Fruit fly (Drosophila melanogaster) whole organism, pupa: ENCODE measurements around the gene CG32448.

Experiments used
- CG14655 ChIP-seq: fragments of 200-800 bp; sonication (Bioruptor generic); optimal IDR thresholded peaks from 3 replicates; lab custom pipeline; 2017; ENCODE audit warnings: mild to moderate bottlenecking, missing biosample characterization, missing genetic modification reagents, missing genetic modification characterization
- CG8159 ChIP-seq: fragments of 200-800 bp; sonication (Bioruptor generic); optimal IDR thresholded peaks from 3 replicates; lab custom pipeline; 2018; ENCODE audit warnings: missing biosample characterization, mild to moderate bottlenecking, missing genetic modification characterization, moderate library complexity
- CG9948 ChIP-seq: fragments of 200-800 bp; sonication (Bioruptor generic); optimal IDR thresholded peaks from 2 replicates; lab custom pipeline; 2018; ENCODE audit warnings: missing biosample characterization, mild to moderate bottlenecking, missing genetic modification characterization, moderate library complexity
- Ets98B ChIP-seq: fragments of 200-800 bp; sonication (Bioruptor generic); IDR thresholded peaks from 2 replicates; pipeline ENCODE4 v1.3.6; 2022; ENCODE audit warnings: missing biosample characterization, missing genetic modification characterization
- Snoo ChIP-seq: fragments of 200-800 bp; sonication (Bioruptor generic); optimal IDR thresholded peaks from 3 replicates; lab custom pipeline; 2017; ENCODE audit warnings: missing biosample characterization, mild to moderate bottlenecking, missing genetic modification characterization, inconsistent platforms

DNA sequence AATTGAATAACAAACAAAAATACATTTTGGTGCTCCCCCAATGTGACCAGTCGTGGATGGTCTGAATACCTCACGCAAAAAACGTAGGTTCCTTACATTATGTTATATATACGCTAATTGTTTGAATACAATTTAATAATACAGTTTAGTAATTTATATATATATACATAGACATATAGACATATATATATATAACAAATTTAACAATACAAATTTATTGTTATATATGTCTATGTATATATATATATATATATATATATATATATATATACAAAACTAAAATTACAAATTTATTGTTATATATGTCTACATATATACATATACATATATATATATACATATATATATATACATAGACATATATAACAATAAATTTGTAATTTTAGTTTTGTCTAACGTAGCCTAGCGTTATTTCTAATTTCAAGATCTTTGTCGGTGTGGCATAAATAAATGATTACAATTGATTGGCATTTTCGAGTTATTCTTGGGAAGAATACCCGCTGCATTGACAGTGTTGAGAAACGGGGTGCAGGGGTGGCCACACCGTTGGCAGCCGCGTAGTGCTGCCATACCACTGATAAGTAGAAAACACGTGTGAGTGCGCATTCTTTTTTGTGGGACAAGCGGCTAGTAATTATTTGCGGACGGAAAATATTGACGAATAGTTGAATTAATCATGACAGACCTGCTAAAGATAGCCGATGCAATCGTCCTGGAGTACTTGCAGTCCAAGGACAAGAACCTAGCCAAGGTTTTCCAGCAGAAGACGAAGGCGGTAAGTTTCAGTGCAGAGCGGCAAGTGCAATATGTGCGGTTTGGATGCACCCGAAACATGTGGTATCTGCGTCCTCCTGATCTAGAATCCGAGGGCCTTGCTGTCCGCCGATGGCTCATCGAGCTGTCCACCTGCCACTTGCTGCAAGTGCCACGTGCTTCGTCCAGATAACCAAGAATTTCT is 4.2 kb upstream of the CG32448 start, which contains the start of the genes CG7148 and Nopp140:
- peak; percentile 39 for TF ChIP-seq Snoo
- peak; percentile 38 for TF ChIP-seq Ets98B (GFP tag; lab: Robert Waterston, UW)
- TF ChIP-seq CG14655 = no peak
- TF ChIP-seq CG9948 (tag; lab: Kevin White, UChicago) = peak; percentile 35
- TF ChIP-seq CG8159 (tag; lab: Kevin White, UChicago) = peak; percentile 52
